Worm (Caenorhabditis elegans) whole organism, L2 larva: ENCODE results near the gene hint-3.

Experiments
- blmp-1 ChIP-seq: sonication (generic microtip); optimal IDR thresholded peaks from 2 replicates; lab custom pipeline; 2017; ENCODE audit warnings: missing genetic modification characterization, mild to moderate bottlenecking, missing compliant biosample characterization, antibody characterized with exemption, moderate library complexity; ENCODE audit not compliant: insufficient read depth
- elt-3 ChIP-seq: sonication (generic microtip); optimal IDR thresholded peaks from 2 replicates; lab custom pipeline; 2017; ENCODE audit warnings: missing biosample characterization, missing genetic modification characterization
- lin-11 ChIP-seq: fragments of 150-350 bp; sonication (generic microtip); optimal IDR thresholded peaks from 2 replicates; lab custom pipeline; 2014; ENCODE audit warnings: missing biosample characterization, missing genetic modification characterization, inconsistent platforms, mixed read lengths
- lin-13 ChIP-seq: fragments of 150-350 bp; optimal IDR thresholded peaks from 2 replicates; lab custom pipeline; 2014; ENCODE audit warnings: missing biosample characterization, missing genetic modification reagents, missing genetic modification characterization
- mdl-1 ChIP-seq, 2 experiments: fragments of 150-350 bp in 1 of 2; sonication (generic microtip) in 1 of 2; optimal IDR thresholded peaks; 2 replicates each; lab custom pipeline; 2017; ENCODE audit warnings: missing biosample characterization in 2 of 2, missing genetic modification characterization in 2 of 2
- nhr-10 ChIP-seq: sonication (generic microtip); optimal IDR thresholded peaks from 2 replicates; lab custom pipeline; 2017; ENCODE audit warnings: missing biosample characterization, missing genetic modification characterization
- nhr-11 ChIP-seq: fragments of 150-350 bp; optimal IDR thresholded peaks from 2 replicates; lab custom pipeline; 2014; ENCODE audit warnings: missing biosample characterization, missing genetic modification characterization
- nhr-25 ChIP-seq: fragments of 150-350 bp; sonication (generic microtip); optimal IDR thresholded peaks from 3 replicates; lab custom pipeline; 2014; ENCODE audit warnings: missing biosample characterization, missing genetic modification characterization
- nhr-77 ChIP-seq: fragments of 150-350 bp; optimal IDR thresholded peaks from 2 replicates; lab custom pipeline; 2014; ENCODE audit warnings: missing biosample characterization, missing genetic modification characterization
- skn-1 ChIP-seq: sonication (generic microtip); optimal IDR thresholded peaks from 2 replicates; lab custom pipeline; 2017; ENCODE audit warnings: missing biosample characterization, missing genetic modification characterization
- unc-55 ChIP-seq: fragments of 150-350 bp; sonication (generic microtip); optimal IDR thresholded peaks from 3 replicates; lab custom pipeline; 2014; ENCODE audit warnings: missing biosample characterization, missing genetic modification reagents, missing genetic modification characterization
- unc-62 ChIP-seq: fragments of 150-350 bp; optimal IDR thresholded peaks from 2 replicates; lab custom pipeline; 2014; ENCODE audit warnings: missing biosample characterization, missing genetic modification reagents, missing genetic modification characterization
- zag-1 ChIP-seq: fragments of 150-350 bp; optimal IDR thresholded peaks from 2 replicates; lab custom pipeline; 2014; ENCODE audit warnings: missing biosample characterization, missing genetic modification characterization
- ztf-11 ChIP-seq: sonication (generic microtip); optimal IDR thresholded peaks from 2 replicates; lab custom pipeline; 2017; ENCODE audit warnings: missing biosample characterization, missing genetic modification characterization

ce11 chrV:7775226-7775625 is 15.0 kb downstream of the hint-3 start:
- no peak for TF ChIP-seq ztf-11
- TF ChIP-seq unc-62 (GFP tag; lab: Kevin White, UChicago) = no peak
- TF ChIP-seq nhr-10 = no peak
- no peak for TF ChIP-seq lin-13 (GFP tag; lab: Kevin White, UChicago)
- no peak for TF ChIP-seq nhr-11
- no peak for TF ChIP-seq nhr-25
- TF ChIP-seq skn-1 (tag; lab: Kevin White, UChicago) = no peak
- no peak for TF ChIP-seq mdl-1 (tag; optimal IDR thresholded peaks at IDR 0.05; lab: Kevin White, UChicago)
- TF ChIP-seq zag-1 = no peak
- no peak for TF ChIP-seq blmp-1
- TF ChIP-seq nhr-77 (tag; lab: Kevin White, UChicago) = no peak
- TF ChIP-seq lin-11 (tag; lab: Kevin White, UChicago) = no peak
- no peak for TF ChIP-seq unc-55
- no peak for TF ChIP-seq elt-3 (tag; lab: Kevin White, UChicago)
